Fruit fly (Drosophila melanogaster) whole organism, wandering third instar larva: ENCODE results near the gene Gagr.
A peak's percentile ranks its signal among the peaks of the same experiment; 100 is the strongest.

ENCODE experiments used
- Abd-B ChIP-seq: fragments of >200 bp; optimal IDR thresholded peaks from 2 replicates; lab custom pipeline; 2017; ENCODE audit warnings: missing biosample characterization, missing genetic modification characterization
- CG32264 ChIP-seq: fragments of 200-800 bp; sonication (Bioruptor generic); optimal IDR thresholded peaks from 2 replicates; lab custom pipeline; 2016; ENCODE audit warnings: missing biosample characterization, missing genetic modification characterization
- CG9705 ChIP-seq: fragments of 200-800 bp; sonication (Bioruptor generic); optimal IDR thresholded peaks from 2 replicates; lab custom pipeline; 2018; ENCODE audit warnings: missing biosample characterization, mild to moderate bottlenecking, missing genetic modification characterization
- CrebA ChIP-seq: fragments of 200-800 bp; sonication (Bioruptor generic); optimal IDR thresholded peaks from 2 replicates; lab custom pipeline; 2016; ENCODE audit warnings: missing biosample characterization, mild to moderate bottlenecking, missing genetic modification characterization, borderline replicate concordance
- Dfd ChIP-seq: fragments of >200 bp; optimal IDR thresholded peaks from 2 replicates; lab custom pipeline; 2017; ENCODE audit warnings: missing biosample characterization, missing genetic modification characterization
- Dif ChIP-seq: fragments of 200-275, 200-300 bp; sonication (Bioruptor generic); optimal IDR thresholded peaks from 2 replicates; lab custom pipeline; 2018; ENCODE audit warnings: missing biosample characterization, missing genetic modification characterization; ENCODE audit not compliant: partially characterized antibody
- GATAd ChIP-seq: sonication (Bioruptor generic); optimal IDR thresholded peaks from 2 replicates; lab custom pipeline; 2016; ENCODE audit warnings: missing biosample characterization, missing genetic modification characterization
- HLH106 ChIP-seq: fragments of 200-800 bp; optimal IDR thresholded peaks from 3 replicates; lab custom pipeline; 2019; ENCODE audit warnings: missing biosample characterization, mild to moderate bottlenecking, missing genetic modification characterization, moderate library complexity
- Hnf4 ChIP-seq: fragments of 200-800 bp; sonication (Bioruptor generic); optimal IDR thresholded peaks from 2 replicates; lab custom pipeline; 2016; ENCODE audit warnings: missing biosample characterization, mild to moderate bottlenecking, missing genetic modification characterization
- Hr78 ChIP-seq: fragments of >200 bp; optimal IDR thresholded peaks from 2 replicates; lab custom pipeline; 2017; ENCODE audit warnings: missing biosample characterization, missing genetic modification characterization
- Hr83 ChIP-seq: fragments of 200-300 bp; sonication (Bioruptor generic); optimal IDR thresholded peaks from 2 replicates; lab custom pipeline; 2016; ENCODE audit warnings: missing biosample characterization, mild to moderate bottlenecking, missing genetic modification characterization, moderate library complexity; ENCODE audit not compliant: poor library complexity, severe bottlenecking
- Jra ChIP-seq: sonication (Bioruptor generic); optimal IDR thresholded peaks from 2 replicates; lab custom pipeline; 2016; ENCODE audit warnings: missing biosample characterization, missing genetic modification characterization
- Mio ChIP-seq: sonication (Bioruptor generic); optimal IDR thresholded peaks from 2 replicates; lab custom pipeline; 2016; ENCODE audit warnings: missing biosample characterization, missing genetic modification characterization
- Myc ChIP-seq: fragments of >200 bp; optimal IDR thresholded peaks from 2 replicates; lab custom pipeline; 2017
- N ChIP-seq: fragments of >200 bp; optimal IDR thresholded peaks from 2 replicates; lab custom pipeline; 2018; ENCODE audit warnings: missing biosample characterization, missing external identifiers, missing genetic modification characterization
- OdsH ChIP-seq: fragments of 200-800 bp; sonication (Bioruptor generic); optimal IDR thresholded peaks from 2 replicates; lab custom pipeline; 2016; ENCODE audit warnings: missing biosample characterization, mild to moderate bottlenecking, missing genetic modification characterization
- Rel ChIP-seq, 2 experiments: fragments of 200-800 bp; sonication (Bioruptor generic) in 1 of 2; optimal IDR thresholded peaks; 2 replicates in 1 of 2; 3 replicates in 1 of 2; lab custom pipeline; 2016 to 2019; ENCODE audit warnings: mild to moderate bottlenecking in 2 of 2, missing biosample characterization in 2 of 2, missing genetic modification characterization in 2 of 2, moderate library complexity in 1 of 2
- Vsx2 ChIP-seq: fragments of 200-300, 225-300 bp; sonication (Bioruptor generic); optimal IDR thresholded peaks from 2 replicates; lab custom pipeline; 2018; ENCODE audit warnings: missing biosample characterization, missing genetic modification characterization; ENCODE audit not compliant: partially characterized antibody
- br ChIP-seq: fragments of 200-800 bp; sonication (Bioruptor generic); optimal IDR thresholded peaks from 2 replicates; lab custom pipeline; 2016; ENCODE audit warnings: missing biosample characterization, missing genetic modification characterization
- brk ChIP-seq: fragments of 200-800 bp; sonication (Bioruptor generic); optimal IDR thresholded peaks from 2 replicates; lab custom pipeline; 2016; ENCODE audit warnings: missing biosample characterization, mild to moderate bottlenecking, missing genetic modification characterization
- dl ChIP-seq, 2 experiments: fragments of 175-275, 200-275 bp in 1 of 2; fragments of 200-275 bp in 1 of 2; sonication (Bioruptor generic); optimal IDR thresholded peaks; lab custom pipeline; 2018; ENCODE audit warnings: mild to moderate bottlenecking in 2 of 2, missing biosample characterization in 2 of 2, missing genetic modification characterization in 2 of 2, moderate library complexity in 2 of 2; ENCODE audit not compliant: partially characterized antibody in 2 of 2, insufficient read depth in 1 of 2
- dmrt93B ChIP-seq: fragments of 200-800 bp; sonication (Bioruptor generic); optimal IDR thresholded peaks from 2 replicates; lab custom pipeline; 2018; ENCODE audit warnings: missing biosample characterization, mild to moderate bottlenecking, missing genetic modification characterization
- dsf ChIP-seq: sonication (Bioruptor generic); optimal IDR thresholded peaks from 2 replicates; lab custom pipeline; 2016; ENCODE audit warnings: missing biosample characterization, missing genetic modification characterization, borderline replicate concordance
- ey ChIP-seq: fragments of 200-800 bp; sonication (Bioruptor generic); optimal IDR thresholded peaks from 2 replicates; lab custom pipeline; 2016; ENCODE audit warnings: missing biosample characterization, missing genetic modification characterization
- foxo ChIP-seq, 2 experiments: fragments of 200-800 bp; sonication (Bioruptor generic); optimal IDR thresholded peaks; 2 replicates in 1 of 2; 3 replicates in 1 of 2; lab custom pipeline; 2016 to 2017; ENCODE audit warnings: missing biosample characterization in 2 of 2, missing genetic modification characterization in 2 of 2
- fru ChIP-seq: fragments of 200-800 bp; sonication (Bioruptor generic); optimal IDR thresholded peaks from 3 replicates; lab custom pipeline; 2016; ENCODE audit warnings: missing biosample characterization, mild to moderate bottlenecking, missing genetic modification characterization
- h ChIP-seq: fragments of 200-800 bp; sonication (Bioruptor generic); optimal IDR thresholded peaks from 3 replicates; lab custom pipeline; 2016; ENCODE audit warnings: missing biosample characterization, mild to moderate bottlenecking, missing genetic modification characterization
- jim ChIP-seq: fragments of 175-275, 200-325 bp; sonication (Bioruptor generic); optimal IDR thresholded peaks from 2 replicates; lab custom pipeline; 2016; ENCODE audit warnings: missing biosample characterization, mild to moderate bottlenecking, missing genetic modification characterization
- lola ChIP-seq: fragments of >200 bp; optimal IDR thresholded peaks from 2 replicates; lab custom pipeline; 2017; ENCODE audit warnings: missing biosample characterization, missing genetic modification characterization
- psq ChIP-seq: fragments of 200-800 bp; sonication (Bioruptor generic); optimal IDR thresholded peaks from 3 replicates; lab custom pipeline; 2017; ENCODE audit warnings: missing biosample characterization, mild to moderate bottlenecking, missing genetic modification characterization, moderate library complexity
- rgr ChIP-seq: fragments of 200-800 bp; sonication (Bioruptor generic); optimal IDR thresholded peaks from 3 replicates; lab custom pipeline; 2016; ENCODE audit warnings: missing biosample characterization, mild to moderate bottlenecking, missing genetic modification characterization
- sage ChIP-seq: fragments of 200-800 bp; sonication (Bioruptor generic); optimal IDR thresholded peaks from 2 replicates; lab custom pipeline; 2016; ENCODE audit warnings: missing biosample characterization, mild to moderate bottlenecking, missing genetic modification characterization
- sv ChIP-seq: fragments of 200-800 bp; sonication (Bioruptor generic); optimal IDR thresholded peaks from 3 replicates; lab custom pipeline; 2016; ENCODE audit warnings: missing biosample characterization, missing genetic modification characterization
- tai ChIP-seq: sonication (Bioruptor generic); optimal IDR thresholded peaks from 2 replicates; lab custom pipeline; 2016; ENCODE audit warnings: missing biosample characterization, missing genetic modification characterization
- usp ChIP-seq: fragments of >200 bp; optimal IDR thresholded peaks from 2 replicates; lab custom pipeline; 2017; ENCODE audit warnings: missing biosample characterization, missing genetic modification characterization
- woc ChIP-seq: sonication (Bioruptor generic); optimal IDR thresholded peaks from 2 replicates; lab custom pipeline; 2016; ENCODE audit warnings: missing biosample characterization, mild to moderate bottlenecking, missing genetic modification characterization

Gagr gene

DNA sequence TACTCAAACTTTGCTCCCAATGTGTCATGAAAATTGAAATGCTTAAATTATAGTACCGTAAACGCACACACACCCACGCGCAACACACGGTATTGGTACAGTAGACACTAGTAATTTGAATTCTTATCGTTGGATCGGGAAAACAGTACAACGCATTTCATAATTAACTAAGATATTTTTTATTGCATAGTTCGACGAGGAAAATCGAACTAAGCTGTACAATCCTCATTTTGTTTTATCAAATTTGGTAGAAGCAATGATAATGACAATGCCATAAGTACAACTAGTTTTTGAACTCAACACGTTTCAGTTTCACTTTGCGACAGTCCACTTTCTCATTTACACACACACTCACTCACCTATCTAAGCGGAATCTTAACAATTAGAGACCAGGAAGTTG, 13.6 kb upstream of the Gagr start:
- TF ChIP-seq jim, result no peak
- TF ChIP-seq sv (GFP tag; lab: Kevin White, UChicago), result peak; percentile 51
- TF ChIP-seq foxo (GFP tag; optimal IDR thresholded peaks at IDR 0.05; lab: Kevin White, UChicago), result peak in 1 of 2 experiments; percentile 55
- peak; percentile 25 for TF ChIP-seq br
- peak; percentile 46 for TF ChIP-seq rgr (GFP tag; lab: Kevin White, UChicago)
- no peak for TF ChIP-seq Dfd (GFP tag; lab: Kevin White, UChicago)
- peak; percentile 10 for TF ChIP-seq fru (GFP tag; lab: Kevin White, UChicago)
- peak; percentile 50 for TF ChIP-seq h (GFP tag; lab: Kevin White, UChicago)
- TF ChIP-seq tai (GFP tag; lab: Kevin White, UChicago), result no peak
- TF ChIP-seq Vsx2, result no peak
- TF ChIP-seq ey, result peak; percentile 43
- TF ChIP-seq OdsH (GFP tag; lab: Kevin White, UChicago), result peak; percentile 36

DNA sequence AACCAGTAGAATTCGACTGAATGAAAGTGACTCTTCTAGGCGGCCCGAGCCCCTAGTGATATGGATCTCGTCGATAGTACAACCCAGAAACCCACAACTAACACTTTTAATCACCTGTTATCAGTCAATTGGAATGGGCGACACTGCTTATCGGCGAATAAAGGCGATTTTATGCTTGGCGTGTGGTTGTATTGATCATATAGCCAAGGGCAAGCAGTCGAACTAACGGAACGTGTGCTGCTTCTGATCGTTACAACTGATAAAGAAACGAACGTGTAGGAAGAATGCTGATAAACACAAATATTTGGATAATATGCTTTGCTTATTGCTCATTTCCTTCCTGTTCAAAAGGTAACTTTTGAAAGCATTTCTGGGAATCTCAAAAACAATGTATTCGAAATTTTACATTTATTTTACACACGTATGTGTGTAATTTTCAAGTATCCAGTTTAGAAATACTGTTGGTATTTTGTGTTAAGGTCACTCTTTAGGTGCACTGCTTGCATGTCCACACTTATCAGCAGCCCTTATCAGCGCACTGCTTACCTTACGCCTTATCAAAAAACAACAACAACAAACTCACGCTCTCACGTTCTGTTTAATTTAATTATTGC, 13.1 kb upstream of the Gagr start, which contains the start of gene Agpat4:
TSS of gene Agpat4 (minus strand) at position 387 of the 614 bp plus-strand sequence.
- peak; percentile 10 for TF ChIP-seq Myc (lab: Kevin White, UChicago)
- TF ChIP-seq usp, result no peak
- no peak for TF ChIP-seq brk
- peak; percentile 96 for TF ChIP-seq GATAd (GFP tag; lab: Kevin White, UChicago)
- peak; percentile 31 for TF ChIP-seq fru (GFP tag; lab: Kevin White, UChicago)
- TF ChIP-seq, all 38 proteins: peak for 3

DNA sequence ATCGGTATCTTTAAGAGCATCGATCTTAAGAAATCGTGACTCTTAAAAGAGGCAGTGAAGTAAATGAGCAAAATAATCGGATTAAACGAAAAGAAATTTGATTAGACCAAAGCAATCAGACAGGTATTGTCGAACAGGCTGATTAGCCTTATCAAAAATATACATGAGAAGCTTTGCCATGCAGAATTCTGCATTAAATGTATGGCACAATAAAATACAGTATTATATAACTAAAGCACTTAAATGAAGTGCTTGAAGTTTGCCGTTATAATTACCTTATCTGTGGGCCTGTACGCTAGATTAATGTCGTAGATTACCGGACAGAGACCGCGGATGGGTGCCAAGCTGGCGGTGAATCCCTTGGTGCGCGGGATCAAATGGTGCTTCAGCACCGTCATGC, 11.3 kb upstream of the Gagr start:
- TF ChIP-seq Abd-B (GFP tag; lab: Kevin White, UChicago) (no peak), Rel (GFP tag; optimal IDR thresholded peaks at IDR 0.05; lab: Kevin White, UChicago) (no peak), Rel (tag; optimal IDR thresholded peaks at IDR 0.05; lab: Kevin White, UChicago) (peak; percentile 1)

DNA sequence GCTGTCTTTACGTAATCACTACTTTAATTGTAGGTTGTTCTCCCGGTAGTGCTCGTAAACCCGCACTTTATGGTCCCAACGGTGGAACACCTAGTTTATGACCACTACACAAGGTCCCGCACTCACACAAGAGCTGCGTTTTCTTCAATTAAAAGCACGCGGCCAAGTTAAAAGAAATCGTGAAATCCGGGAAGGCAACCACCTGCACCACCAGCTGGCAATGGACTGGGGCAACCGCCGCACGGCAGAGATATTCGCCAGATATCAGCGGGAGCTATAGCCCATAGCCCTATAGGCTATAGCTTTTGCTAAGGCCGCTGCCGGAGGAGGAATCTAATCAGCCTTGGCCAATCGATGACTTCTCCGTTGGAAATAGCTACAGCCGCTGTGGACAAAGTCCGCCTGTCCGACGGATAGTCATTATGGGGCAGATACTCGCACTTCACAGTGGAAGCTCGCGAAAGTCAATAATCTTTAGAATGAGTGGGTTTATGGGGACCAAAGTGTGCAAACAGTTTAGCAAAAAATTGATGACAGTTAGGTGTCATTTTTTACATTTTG, 10.2 kb upstream of the Gagr start:
- TF ChIP-seq psq (GFP tag; lab: Kevin White, UChicago) (no peak), HLH106 (tag; lab: Kevin White, UChicago) (no peak), fru (GFP tag; lab: Kevin White, UChicago) (no peak), Mio (GFP tag; lab: Kevin White, UChicago) (no peak), h (GFP tag; lab: Kevin White, UChicago) (peak; percentile 12), dsf (no peak), Dif (GFP tag; lab: Kevin White, UChicago) (no peak)

- no peak for TF ChIP-seq CG32264 (GFP tag; lab: Kevin White, UChicago)
- no peak for TF ChIP-seq rgr (GFP tag; lab: Kevin White, UChicago)
- TF ChIP-seq GATAd (GFP tag; lab: Kevin White, UChicago), result no peak
- peak; percentile 0 for TF ChIP-seq woc
- no peak for TF ChIP-seq Hr83 (GFP tag; lab: Kevin White, UChicago)
- no peak for TF ChIP-seq ey
- no peak for TF ChIP-seq Dif (GFP tag; lab: Kevin White, UChicago)
- TF ChIP-seq lola, result no peak
- TF ChIP-seq usp, result no peak
- TF ChIP-seq sage (GFP tag; lab: Kevin White, UChicago), result no peak
- peak; percentile 2 for TF ChIP-seq br
- no peak for TF ChIP-seq dsf
- TF ChIP-seq Hr78 (GFP tag; lab: Kevin White, UChicago), result no peak
- TF ChIP-seq dmrt93B (GFP tag; lab: Kevin White, UChicago), result no peak
- TF ChIP-seq dl (GFP tag; optimal IDR thresholded peaks at IDR 0.05; lab: Kevin White, UChicago; ENCODE audit: insufficient read depth in 1 of 2, partially characterized antibody in 2 of 2), result no peak
- TF ChIP-seq foxo (GFP tag; optimal IDR thresholded peaks at IDR 0.05; lab: Kevin White, UChicago), result no peak
- TF ChIP-seq N, result peak; percentile 38
- no peak for TF ChIP-seq CG9705 (GFP tag; lab: Kevin White, UChicago)
- no peak for TF ChIP-seq Abd-B (GFP tag; lab: Kevin White, UChicago)
- no peak for TF ChIP-seq tai (GFP tag; lab: Kevin White, UChicago)
- TF ChIP-seq Rel (GFP tag; optimal IDR thresholded peaks at IDR 0.05; lab: Kevin White, UChicago), result peak; percentile 3
- peak; percentile 62 for TF ChIP-seq Rel (tag; optimal IDR thresholded peaks at IDR 0.05; lab: Kevin White, UChicago)
- no peak for TF ChIP-seq psq (GFP tag; lab: Kevin White, UChicago)
- no peak for TF ChIP-seq Jra (GFP tag; lab: Kevin White, UChicago)
- peak; percentile 29 for TF ChIP-seq Hnf4
- no peak for TF ChIP-seq jim
- no peak for TF ChIP-seq Vsx2
- TF ChIP-seq HLH106 (tag; lab: Kevin White, UChicago), result no peak
- no peak for TF ChIP-seq Myc (lab: Kevin White, UChicago)
- TF ChIP-seq CrebA, result peak; percentile 87
- peak; percentile 43 for TF ChIP-seq OdsH (GFP tag; lab: Kevin White, UChicago)
- no peak for TF ChIP-seq brk
- TF ChIP-seq Mio (GFP tag; lab: Kevin White, UChicago), result no peak
These were observed 9.0 kb upstream of the Gagr start for dm6 chr3L:16385252-16385879.
